Worm (Caenorhabditis elegans) whole organism, late embryonic: ENCODE data around the gene srsy-1.
"Not testable (repeated sequence)": the region's sequence is repeated elsewhere in the genome, so short reads cannot be mapped to it uniquely, and the experiment has no call there.

Source experiments
- C38D4.7 ChIP-seq: fragments of 200-800 bp; sonication (Bioruptor generic); optimal IDR thresholded peaks from 2 replicates; lab custom pipeline; 2018; ENCODE audit warnings: mild to moderate bottlenecking, missing genetic modification characterization, moderate library complexity, missing compliant biosample characterization
- F13H6.1 ChIP-seq: sonication (generic microtip); optimal IDR thresholded peaks from 2 replicates; lab custom pipeline; 2016; ENCODE audit warnings: missing genetic modification characterization, missing compliant biosample characterization
- K09A11.1 ChIP-seq: sonication (generic microtip); optimal IDR thresholded peaks from 2 replicates; lab custom pipeline; 2017; ENCODE audit warnings: antibody characterized with exemption, mild to moderate bottlenecking, missing genetic modification characterization, missing compliant biosample characterization; ENCODE audit not compliant: insufficient read depth
- ama-1 ChIP-seq: fragments of 150-350 bp; optimal IDR thresholded peaks from 2 replicates; lab custom pipeline; 2014
- ceh-18 ChIP-seq: sonication (generic microtip); optimal IDR thresholded peaks from 2 replicates; lab custom pipeline; 2016; ENCODE audit warnings: missing genetic modification characterization, missing compliant biosample characterization
- ceh-2 ChIP-seq: sonication (generic microtip); optimal IDR thresholded peaks from 2 replicates; lab custom pipeline; 2016; ENCODE audit warnings: missing genotype, missing genetic modification characterization, missing compliant biosample characterization
- ceh-22 ChIP-seq: sonication (generic microtip); optimal IDR thresholded peaks from 2 replicates; lab custom pipeline; 2017; ENCODE audit warnings: missing biosample characterization, missing genetic modification characterization
- ceh-24 ChIP-seq: sonication (generic microtip); optimal IDR thresholded peaks from 2 replicates; lab custom pipeline; 2016; ENCODE audit warnings: mild to moderate bottlenecking, missing genetic modification characterization, missing compliant biosample characterization
- ceh-30 ChIP-seq: fragments of 150-350 bp; optimal IDR thresholded peaks from 2 replicates; lab custom pipeline; 2014; ENCODE audit warnings: missing biosample characterization, missing genetic modification characterization
- ceh-31 ChIP-seq: sonication (generic microtip); optimal IDR thresholded peaks from 2 replicates; lab custom pipeline; 2016; ENCODE audit warnings: missing genetic modification characterization, missing compliant biosample characterization
- ceh-34 ChIP-seq: sonication (generic microtip); optimal IDR thresholded peaks from 2 replicates; lab custom pipeline; 2016; ENCODE audit warnings: mild to moderate bottlenecking, missing genetic modification characterization, missing compliant biosample characterization
- ceh-45 ChIP-seq: fragments of 200-800 bp; sonication (Bioruptor generic); IDR thresholded peaks from 2 replicates; pipeline ENCODE4 v1.3.6; 2022; ENCODE audit warnings: missing genetic modification reagents, missing genetic modification characterization, missing compliant biosample characterization
- ceh-48 ChIP-seq: sonication (generic microtip); optimal IDR thresholded peaks from 2 replicates; lab custom pipeline; 2016; ENCODE audit warnings: missing genetic modification characterization, inconsistent platforms, missing compliant biosample characterization
- che-1 ChIP-seq: sonication (generic microtip); optimal IDR thresholded peaks from 2 replicates; lab custom pipeline; 2016; ENCODE audit warnings: mild to moderate bottlenecking, missing genetic modification characterization, missing compliant biosample characterization
- dmd-4 ChIP-seq: sonication (generic microtip); optimal IDR thresholded peaks from 2 replicates; lab custom pipeline; 2016; ENCODE audit warnings: borderline replicate concordance, missing genetic modification characterization, missing compliant biosample characterization
- elt-2 ChIP-seq: sonication (generic microtip); optimal IDR thresholded peaks from 2 replicates; lab custom pipeline; 2016; ENCODE audit warnings: missing genetic modification reagents, missing genetic modification characterization, missing compliant biosample characterization
- eyg-1 ChIP-seq: sonication (generic microtip); optimal IDR thresholded peaks from 2 replicates; lab custom pipeline; 2016; ENCODE audit warnings: missing genotype, missing genetic modification characterization, missing compliant biosample characterization
- fkh-6 ChIP-seq: sonication (generic microtip); optimal IDR thresholded peaks from 2 replicates; lab custom pipeline; 2016; ENCODE audit warnings: missing genetic modification characterization, missing compliant biosample characterization
- hlh-15 ChIP-seq: sonication (generic microtip); optimal IDR thresholded peaks from 2 replicates; lab custom pipeline; 2016; ENCODE audit warnings: missing genetic modification characterization, missing compliant biosample characterization
- hlh-8 ChIP-seq: sonication (generic microtip); optimal IDR thresholded peaks from 2 replicates; lab custom pipeline; 2016; ENCODE audit warnings: missing genotype, missing genetic modification characterization, missing compliant biosample characterization
- madf-2 ChIP-seq: sonication (generic microtip); optimal IDR thresholded peaks from 2 replicates; lab custom pipeline; 2017; ENCODE audit warnings: missing genetic modification characterization, missing compliant biosample characterization
- mec-3 ChIP-seq: sonication (generic microtip); optimal IDR thresholded peaks from 2 replicates; lab custom pipeline; 2016; ENCODE audit warnings: borderline replicate concordance, missing genetic modification characterization, missing compliant biosample characterization
- nfya-1 ChIP-seq: sonication (generic microtip); optimal IDR thresholded peaks from 2 replicates; lab custom pipeline; 2017; ENCODE audit warnings: missing genetic modification characterization, mild to moderate bottlenecking, missing compliant biosample characterization, antibody characterized with exemption, moderate library complexity
- nhr-232 ChIP-seq: sonication (generic microtip); optimal IDR thresholded peaks from 2 replicates; lab custom pipeline; 2016; ENCODE audit warnings: missing genetic modification characterization, missing compliant biosample characterization
- npax-4 ChIP-seq: sonication (generic microtip); optimal IDR thresholded peaks from 2 replicates; lab custom pipeline; 2016; ENCODE audit warnings: missing genetic modification characterization, missing compliant biosample characterization
- odd-2 ChIP-seq: sonication (generic microtip); optimal IDR thresholded peaks from 2 replicates; lab custom pipeline; 2017; ENCODE audit warnings: antibody characterized with exemption, mild to moderate bottlenecking, missing genetic modification characterization, missing compliant biosample characterization
- pha-2 ChIP-seq: sonication (generic microtip); optimal IDR thresholded peaks from 2 replicates; lab custom pipeline; 2017; ENCODE audit warnings: mild to moderate bottlenecking, missing genetic modification characterization, missing compliant biosample characterization
- pqm-1 ChIP-seq: sonication (generic microtip); optimal IDR thresholded peaks from 2 replicates; lab custom pipeline; 2016; ENCODE audit warnings: missing genetic modification characterization, missing compliant biosample characterization
- rnt-1 ChIP-seq: sonication (generic microtip); optimal IDR thresholded peaks from 2 replicates; lab custom pipeline; 2016; ENCODE audit warnings: missing genetic modification characterization, missing compliant biosample characterization
- sox-2 ChIP-seq: fragments of 200-800 bp; sonication (Bioruptor generic); IDR thresholded peaks from 2 replicates; pipeline ENCODE4 v1.3.6; 2022; ENCODE audit warnings: missing genetic modification reagents, missing genetic modification characterization, missing compliant biosample characterization
- sox-4 ChIP-seq: sonication (generic microtip); optimal IDR thresholded peaks from 2 replicates; lab custom pipeline; 2017; ENCODE audit warnings: mild to moderate bottlenecking, missing genetic modification characterization, inconsistent platforms, missing compliant biosample characterization
- syd-9 ChIP-seq: sonication (generic microtip); optimal IDR thresholded peaks from 2 replicates; lab custom pipeline; 2016; ENCODE audit warnings: mild to moderate bottlenecking, missing genetic modification characterization, moderate library complexity, missing compliant biosample characterization
- ttx-3 ChIP-seq: sonication (generic microtip); optimal IDR thresholded peaks from 2 replicates; lab custom pipeline; 2016; ENCODE audit warnings: missing genetic modification reagents, missing genetic modification characterization, missing compliant biosample characterization
- unc-42 ChIP-seq: sonication (generic microtip); optimal IDR thresholded peaks from 2 replicates; lab custom pipeline; 2016; ENCODE audit warnings: missing genotype, missing genetic modification characterization, missing compliant biosample characterization
- unc-55 ChIP-seq: sonication (generic microtip); optimal IDR thresholded peaks from 2 replicates; lab custom pipeline; 2017; ENCODE audit warnings: missing biosample characterization, missing genetic modification reagents, missing genetic modification characterization
- ztf-16 ChIP-seq: sonication (generic microtip); optimal IDR thresholded peaks from 2 replicates; lab custom pipeline; 2017; ENCODE audit warnings: missing genetic modification characterization, missing compliant biosample characterization

Gene srsy-1

DNA sequence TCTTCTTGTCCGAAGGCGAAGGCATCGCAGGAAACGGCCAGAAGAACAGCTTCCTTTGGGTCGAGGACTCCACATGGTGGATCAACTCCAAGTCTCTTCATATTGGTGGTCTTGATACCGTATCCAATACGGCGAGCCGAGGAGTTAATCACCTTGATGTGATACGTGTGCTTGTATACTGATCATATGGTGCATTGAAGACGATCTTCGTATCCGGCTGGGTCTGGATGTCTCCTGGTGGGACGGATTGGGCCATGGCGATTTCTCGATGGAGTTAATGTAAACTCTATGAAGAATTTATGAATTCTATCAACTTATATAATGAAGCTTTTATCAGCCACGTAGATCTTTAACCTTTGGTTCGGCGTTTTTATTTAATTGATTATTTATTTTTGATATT is 598 bp upstream of the srsy-1 start, which contains the start of gene msp-74:
TSS of gene msp-74 (minus strand) at position 101 of the 400 bp plus-strand sequence.
- TF ChIP-seq ztf-16, K09A11.1, hlh-15 (tag; lab: Kevin White, UChicago): not testable (repeated sequence)
- TF ChIP-seq, all 69 proteins: peak for 0; not testable (repeated sequence) for 69

DNA sequence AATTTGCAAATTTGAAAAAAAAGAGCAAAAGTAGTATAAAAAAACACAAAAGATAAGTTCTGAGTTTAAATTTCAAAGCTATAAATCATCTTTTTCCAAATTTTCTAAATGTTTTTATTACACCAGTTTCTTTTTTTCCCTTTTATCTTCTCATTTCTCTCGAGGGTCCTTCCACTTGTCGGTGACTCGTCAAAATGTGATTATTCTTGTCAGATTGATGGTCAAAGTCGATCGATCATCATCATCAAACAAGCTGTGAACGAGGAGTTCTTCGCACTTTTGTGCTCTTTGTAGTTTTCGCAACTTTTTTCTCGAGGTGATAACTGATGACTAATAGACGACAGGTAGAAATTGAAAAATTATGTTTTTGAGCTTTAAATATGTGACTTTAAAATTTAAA is 4.8 kb downstream of the srsy-1 start:
- peak; percentile 81 for TF ChIP-seq unc-55 (GFP tag; lab: Kevin White, UChicago)
- no peak for TF ChIP-seq che-1
- TF ChIP-seq nfya-1 (tag; lab: Kevin White, UChicago), result no peak
- no peak for TF ChIP-seq npax-4 (tag; lab: Kevin White, UChicago)

DNA sequence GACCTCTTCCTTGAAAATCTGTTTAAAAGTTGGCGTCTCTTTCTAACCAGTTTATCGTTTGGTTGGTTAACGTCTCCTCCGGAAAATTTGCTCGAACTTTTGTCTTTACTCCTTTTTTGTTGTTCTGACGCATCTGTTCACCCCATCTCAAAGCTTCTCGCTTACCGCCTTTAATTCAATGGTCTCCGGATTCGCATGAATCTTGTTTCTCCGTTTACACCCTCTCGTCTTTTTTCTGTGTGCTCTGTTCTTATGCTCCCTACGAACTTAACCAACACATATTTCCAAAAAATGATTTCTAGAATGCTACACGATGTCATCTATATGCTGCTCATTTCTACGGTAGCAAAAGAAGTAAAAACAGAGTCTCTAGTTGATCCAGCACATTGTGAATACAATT is 14.2 kb downstream of the srsy-1 start, which contains the start of gene lgc-56:
TSS of gene lgc-56 (plus strand) at position 301 of the 400 bp plus-strand sequence.
- TF ChIP-seq elt-2 (tag; lab: Kevin White, UChicago) (no peak), ceh-2 (tag; lab: Kevin White, UChicago) (no peak), F13H6.1 (no peak), ceh-31 (no peak), hlh-8 (tag; lab: Kevin White, UChicago) (no peak), K09A11.1 (tag; lab: Kevin White, UChicago) (no peak)

DNA sequence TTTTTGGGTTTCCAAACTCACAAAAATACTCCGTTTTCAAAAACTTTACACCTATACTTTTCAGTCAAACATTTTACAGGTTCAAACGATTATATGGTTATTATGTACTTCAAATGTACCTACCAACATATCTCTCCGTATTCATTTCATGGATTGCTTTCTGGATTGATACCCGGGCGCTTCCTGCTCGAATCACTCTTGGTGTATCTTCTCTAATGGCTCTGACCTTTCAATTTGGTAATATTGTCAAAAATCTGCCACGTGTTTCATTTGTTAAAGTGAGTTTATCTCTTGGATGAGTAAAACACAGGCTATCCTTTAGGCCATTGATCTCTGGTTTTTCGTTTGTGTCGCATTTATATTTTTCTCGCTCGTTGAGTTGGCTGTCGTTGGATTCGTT is 16.0 kb downstream of the srsy-1 start:
- TF ChIP-seq mec-3 (tag; lab: Kevin White, UChicago) (no peak), eyg-1 (tag; lab: Kevin White, UChicago) (no peak), fkh-6 (tag; lab: Kevin White, UChicago) (no peak), ceh-30 (tag; lab: Kevin White, UChicago) (no peak), dmd-4 (tag; lab: Kevin White, UChicago) (no peak), sox-4 (tag; lab: Kevin White, UChicago) (no peak), rnt-1 (tag; lab: Kevin White, UChicago) (no peak), C38D4.7 (GFP tag; lab: Kevin White, UChicago) (no peak)

DNA sequence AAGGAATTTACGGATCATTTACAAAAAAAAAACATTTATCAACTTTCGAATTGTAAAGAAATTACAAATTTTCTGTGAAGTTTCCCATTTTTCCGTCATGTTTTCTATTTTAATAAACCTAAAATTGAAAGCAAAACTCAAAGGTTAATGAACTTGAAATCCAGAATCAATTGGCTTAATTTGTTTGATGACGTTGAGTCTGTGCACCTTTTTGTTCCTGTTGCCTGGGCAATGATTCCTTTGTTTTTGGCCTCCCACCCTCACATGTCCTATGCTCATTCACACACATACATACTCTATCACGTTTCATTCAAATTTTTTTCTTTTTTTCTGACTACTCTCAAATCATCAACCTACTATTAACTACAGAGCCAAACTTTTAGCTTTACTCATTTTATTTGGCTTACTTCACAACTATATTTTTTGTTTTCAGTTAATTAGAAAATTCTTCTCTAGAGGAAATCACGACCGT is 20.5 kb downstream of the srsy-1 start, which contains the start of gene F58A6.2:
TSS of gene F58A6.2 (plus strand) at position 422 of the 472 bp plus-strand sequence.
- no peak for TF ChIP-seq C38D4.7 (GFP tag; lab: Kevin White, UChicago)
- no peak for TF ChIP-seq sox-2
- TF ChIP-seq ceh-22 (tag; lab: Kevin White, UChicago), result no peak
- no peak for TF ChIP-seq ama-1 (lab: Kevin White, UChicago)
- no peak for TF ChIP-seq madf-2 (tag; lab: Kevin White, UChicago)
- TF ChIP-seq ttx-3 (tag; lab: Kevin White, UChicago), result no peak
- TF ChIP-seq ceh-48 (tag; lab: Kevin White, UChicago), result no peak
- no peak for TF ChIP-seq ceh-34
- no peak for TF ChIP-seq ceh-24 (tag; lab: Kevin White, UChicago)
- no peak for TF ChIP-seq syd-9 (tag; lab: Kevin White, UChicago)
- no peak for TF ChIP-seq ceh-45
- TF ChIP-seq elt-2 (tag; lab: Kevin White, UChicago), result no peak
- TF ChIP-seq pha-2, result no peak
- TF ChIP-seq nfya-1 (tag; lab: Kevin White, UChicago), result no peak
- no peak for TF ChIP-seq pqm-1
- TF ChIP-seq odd-2 (tag; lab: Kevin White, UChicago), result no peak
- no peak for TF ChIP-seq nhr-232
- TF ChIP-seq ceh-18 (tag; lab: Kevin White, UChicago), result no peak
- no peak for TF ChIP-seq unc-42 (tag; lab: Kevin White, UChicago)
- no peak for TF ChIP-seq hlh-15 (tag; lab: Kevin White, UChicago)
- TF ChIP-seq, all 69 proteins: peak for 0
